Worm (Caenorhabditis elegans) whole organism, mixed stage, embryonic: ENCODE measurements around the gene ges-1.

Experiments used
- M03D4.4 ChIP-seq: sonication (generic microtip); optimal IDR thresholded peaks from 2 replicates; lab custom pipeline; 2017; ENCODE audit warnings: mild to moderate bottlenecking, missing genetic modification characterization, missing compliant biosample characterization
- ces-1 ChIP-seq: fragments of 150-350 bp; optimal IDR thresholded peaks from 2 replicates; lab custom pipeline; 2014; ENCODE audit warnings: missing biosample characterization, missing genetic modification reagents, missing genetic modification characterization
- lin-13 ChIP-seq: fragments of 150-350 bp; optimal IDR thresholded peaks from 2 replicates; lab custom pipeline; 2014; ENCODE audit warnings: missing biosample characterization, missing genetic modification characterization
- lin-32 ChIP-seq: fragments of 200-800 bp; sonication (Bioruptor generic); optimal IDR thresholded peaks from 2 replicates; lab custom pipeline; 2018; ENCODE audit warnings: mild to moderate bottlenecking, missing genetic modification characterization, missing compliant biosample characterization
- lsy-2 ChIP-seq: fragments of 150-350 bp; optimal IDR thresholded peaks from 2 replicates; lab custom pipeline; 2014; ENCODE audit warnings: missing biosample characterization, missing genetic modification characterization
- nhr-237 ChIP-seq: fragments of 150-350 bp; optimal IDR thresholded peaks from 2 replicates; lab custom pipeline; 2014; ENCODE audit warnings: missing biosample characterization, missing genetic modification characterization
- pha-4 ChIP-seq: fragments of 150-350 bp; optimal IDR thresholded peaks from 2 replicates; lab custom pipeline; 2018; ENCODE audit warnings: missing biosample characterization, missing genetic modification reagents, missing genetic modification characterization
- snpc-4 ChIP-seq: fragments of 150-350 bp; optimal IDR thresholded peaks from 2 replicates; lab custom pipeline; 2014; ENCODE audit warnings: missing biosample characterization, missing genetic modification characterization
- sptf-1 ChIP-seq: sonication (generic microtip); optimal IDR thresholded peaks from 2 replicates; lab custom pipeline; 2017; ENCODE audit warnings: mild to moderate bottlenecking, missing genetic modification characterization, moderate library complexity, missing compliant biosample characterization
- unc-39 ChIP-seq: fragments of 150-350 bp; optimal IDR thresholded peaks from 2 replicates; lab custom pipeline; 2014; ENCODE audit warnings: missing biosample characterization, missing genetic modification characterization
- unc-62 ChIP-seq: fragments of 150-350 bp; optimal IDR thresholded peaks from 2 replicates; lab custom pipeline; 2014; ENCODE audit warnings: missing biosample characterization, missing genetic modification reagents, missing genetic modification characterization

DNA sequence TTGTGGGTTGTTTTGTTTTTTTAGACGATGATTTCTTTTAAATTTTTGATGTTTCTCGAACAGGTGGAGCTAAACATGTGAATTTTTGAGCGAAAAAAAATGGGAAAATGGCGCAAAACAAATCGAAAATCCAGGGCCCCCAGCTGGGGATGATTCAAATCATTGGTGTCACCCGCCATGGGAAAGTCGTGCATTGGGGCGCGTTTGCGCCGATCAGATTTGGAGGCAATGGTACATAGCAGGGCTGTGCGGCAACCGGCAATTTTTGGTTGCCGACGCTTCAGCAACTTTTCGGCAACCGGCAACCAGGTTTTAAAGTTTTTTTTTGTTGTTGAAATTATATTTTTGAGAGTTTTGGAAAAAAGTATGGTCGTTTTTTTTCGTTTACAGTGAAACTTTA, 41.5 kb downstream of the ges-1 start:
- TF ChIP-seq unc-62 (GFP tag; lab: Kevin White, UChicago) (no peak), nhr-237 (tag; lab: Kevin White, UChicago) (no peak), snpc-4 (no peak), lsy-2 (no peak), unc-39 (tag; lab: Kevin White, UChicago) (no peak), lin-32 (GFP tag; lab: Kevin White, UChicago) (no peak), ces-1 (GFP tag; lab: Kevin White, UChicago) (no peak), M03D4.4 (tag; lab: Kevin White, UChicago) (no peak), sptf-1 (no peak), lin-13 (tag; lab: Kevin White, UChicago) (no peak), pha-4 (tag; lab: Kevin White, UChicago) (no peak)
